Worm (Caenorhabditis elegans) whole organism, mixed stage, embryonic: ENCODE measurements around the gene Y57A10A.13.

ENCODE experiments used
- mep-1 ChIP-seq: fragments of 150-350 bp; optimal IDR thresholded peaks from 2 replicates; lab custom pipeline; 2017; ENCODE audit warnings: missing biosample characterization, missing genetic modification reagents, missing genetic modification characterization, inconsistent platforms
- nhr-76 ChIP-seq: sonication (generic microtip); optimal IDR thresholded peaks from 2 replicates; lab custom pipeline; 2017; ENCODE audit warnings: missing biosample characterization, missing genetic modification characterization
- unc-120 ChIP-seq: sonication (generic microtip); optimal IDR thresholded peaks from 2 replicates; lab custom pipeline; 2017; ENCODE audit warnings: missing genetic modification characterization, missing compliant biosample characterization; ENCODE audit not compliant: poor library complexity, severe bottlenecking

ce11 chrII:12172273-12172672 lies 12.4 kb downstream of the Y57A10A.13 start, which contains the start of gene rol-1:
- TF ChIP-seq mep-1 (tag; lab: Kevin White, UChicago) (no peak), unc-120 (no peak), nhr-76 (tag; lab: Kevin White, UChicago) (no peak)
